Fruit fly (Drosophila melanogaster) whole organism, embryonic: ENCODE measurements around the gene CG32642.

Source experiments
- Awh ChIP-seq: fragments of 200-800 bp; sonication (Bioruptor generic); IDR thresholded peaks from 2 replicates; pipeline ENCODE4, ENCODE4 v1.3.6; 2022; ENCODE audit warnings: missing biosample characterization, missing genetic modification characterization
- CG1024 ChIP-seq: fragments of 200-800 bp; sonication (Bioruptor generic); IDR thresholded peaks from 2 replicates; pipeline ENCODE4 v1.3.6; 2022; ENCODE audit warnings: missing biosample characterization, missing genetic modification characterization
- CG15073 ChIP-seq: fragments of 200-800 bp; sonication (Bioruptor generic); optimal IDR thresholded peaks from 2 replicates; lab custom pipeline; 2016; ENCODE audit warnings: missing biosample characterization, missing genetic modification characterization
- CG15269 ChIP-seq: fragments of 200-800 bp; sonication (Bioruptor generic); optimal IDR thresholded peaks from 2 replicates; lab custom pipeline; 2018; ENCODE audit warnings: missing biosample characterization, mild to moderate bottlenecking, missing genetic modification characterization, moderate library complexity
- CG1529 ChIP-seq: fragments of 200-800 bp; sonication (Bioruptor generic); optimal IDR thresholded peaks from 3 replicates; lab custom pipeline; 2018; ENCODE audit warnings: missing biosample characterization, missing genetic modification characterization
- CG15601 ChIP-seq: fragments of 200-800 bp; sonication (Bioruptor generic); optimal IDR thresholded peaks from 3 replicates; lab custom pipeline; 2019; ENCODE audit warnings: missing biosample characterization, mild to moderate bottlenecking, missing genetic modification characterization, moderate library complexity
- CG17912 ChIP-seq: fragments of 200-800 bp; sonication (Bioruptor generic); optimal IDR thresholded peaks from 2 replicates; lab custom pipeline; 2018; ENCODE audit warnings: missing biosample characterization, mild to moderate bottlenecking, missing genetic modification characterization
- CG18262 ChIP-seq: fragments of 200-800 bp; optimal IDR thresholded peaks from 3 replicates; lab custom pipeline; 2019; ENCODE audit warnings: missing biosample characterization, mild to moderate bottlenecking, missing genetic modification characterization, moderate library complexity
- CG4730 ChIP-seq: fragments of 200-800 bp; sonication (Bioruptor generic); IDR thresholded peaks from 2 replicates; pipeline ENCODE4 v1.3.6; 2022; ENCODE audit warnings: missing biosample characterization, missing genetic modification characterization
- CG4854 ChIP-seq: fragments of 200-800 bp; sonication (Bioruptor generic); optimal IDR thresholded peaks from 2 replicates; lab custom pipeline; 2016; ENCODE audit warnings: missing biosample characterization, missing genetic modification characterization, inconsistent platforms
- CG6175 ChIP-seq: fragments of 200-800 bp; sonication (Bioruptor generic); IDR thresholded peaks from 3 replicates; pipeline ENCODE4 v1.3.6; 2022; ENCODE audit warnings: missing biosample characterization, missing genetic modification characterization
- CG7271 ChIP-seq: fragments of 200-800 bp; sonication (Bioruptor generic); optimal IDR thresholded peaks from 2 replicates; lab custom pipeline; 2018; ENCODE audit warnings: missing biosample characterization, mild to moderate bottlenecking, missing genetic modification characterization, moderate library complexity
- CG8478 ChIP-seq: fragments of >200 bp; optimal IDR thresholded peaks from 2 replicates; lab custom pipeline; 2018
- CG8924 ChIP-seq: fragments of 200-800 bp; optimal IDR thresholded peaks from 3 replicates; lab custom pipeline; 2019; ENCODE audit warnings: missing biosample characterization, mild to moderate bottlenecking, missing genetic modification characterization, moderate library complexity
- CG9797 ChIP-seq: fragments of 200-800 bp; sonication (Bioruptor generic); optimal IDR thresholded peaks from 3 replicates; lab custom pipeline; 2018; ENCODE audit warnings: missing biosample characterization, mild to moderate bottlenecking, missing genetic modification characterization
- Deaf1 ChIP-seq: fragments of 200-800 bp; optimal IDR thresholded peaks from 3 replicates; lab custom pipeline; 2019; ENCODE audit warnings: missing biosample characterization, mild to moderate bottlenecking, missing genetic modification characterization, moderate library complexity
- Dek ChIP-seq: fragments of 200-800 bp; sonication (Bioruptor generic); optimal IDR thresholded peaks from 3 replicates; lab custom pipeline; 2019; ENCODE audit warnings: missing biosample characterization, mild to moderate bottlenecking, missing genetic modification characterization, moderate library complexity
- Eip74EF ChIP-seq, 2 experiments: fragments of 200-800 bp in 1 of 2; fragments of >200 bp in 1 of 2; sonication (Bioruptor generic) in 1 of 2; optimal IDR thresholded peaks; 2 replicates each; lab custom pipeline; 2017 to 2019; ENCODE audit warnings: missing biosample characterization in 2 of 2, missing genetic modification characterization in 2 of 2, mild to moderate bottlenecking in 1 of 2, moderate library complexity in 1 of 2
- Elba2 ChIP-seq: fragments of 200-800 bp; sonication (Bioruptor generic); optimal IDR thresholded peaks from 3 replicates; lab custom pipeline; 2016; ENCODE audit warnings: missing biosample characterization, missing genetic modification characterization
- Ets65A ChIP-seq: fragments of 200-800 bp; sonication (Bioruptor generic); peaks from one replicate; lab custom pipeline; 2016; ENCODE audit warnings: missing biosample characterization, missing genetic modification characterization
- Hsf ChIP-seq: fragments of 200-800 bp; sonication (Bioruptor generic); optimal IDR thresholded peaks from 3 replicates; lab custom pipeline; 2016; ENCODE audit warnings: missing biosample characterization, missing genetic modification characterization
- Nf-YC ChIP-seq: fragments of 200-800 bp; optimal IDR thresholded peaks from 3 replicates; lab custom pipeline; 2019; ENCODE audit warnings: missing biosample characterization, mild to moderate bottlenecking, missing genetic modification characterization, moderate library complexity
- Oli ChIP-seq: fragments of 200-800 bp; sonication (Bioruptor generic); optimal IDR thresholded peaks from 2 replicates; lab custom pipeline; 2018; ENCODE audit warnings: missing biosample characterization, mild to moderate bottlenecking, missing genetic modification characterization, moderate library complexity
- Sin3A ChIP-seq: fragments of >200 bp; optimal IDR thresholded peaks from 2 replicates; lab custom pipeline; 2018
- abd-A ChIP-seq: fragments of 200-800 bp; sonication (Bioruptor generic); optimal IDR thresholded peaks from 3 replicates; lab custom pipeline; 2019; ENCODE audit warnings: missing biosample characterization, mild to moderate bottlenecking, missing genetic modification characterization, moderate library complexity
- ara ChIP-seq: fragments of 200-800 bp; sonication (Bioruptor generic); IDR thresholded peaks from 2 replicates; pipeline ENCODE4 v1.3.6; 2022; ENCODE audit warnings: missing biosample characterization, missing genetic modification characterization
- chif ChIP-seq, 2 experiments: fragments of 200-800 bp; sonication (Bioruptor generic); optimal IDR thresholded peaks; 3 replicates each; lab custom pipeline; 2016; ENCODE audit warnings: missing biosample characterization in 2 of 2, missing genetic modification characterization in 2 of 2
- dan ChIP-seq: fragments of 200-800 bp; sonication (Bioruptor generic); IDR thresholded peaks from 2 replicates; pipeline ENCODE4 v1.3.6; 2022; ENCODE audit warnings: missing biosample characterization, missing genetic modification characterization
- dm ChIP-seq: fragments of 200-800 bp; sonication (Bioruptor generic); optimal IDR thresholded peaks from 3 replicates; lab custom pipeline; 2016; ENCODE audit warnings: missing biosample characterization, missing genetic modification characterization
- emc ChIP-seq: fragments of 200-800 bp; sonication (Bioruptor generic); optimal IDR thresholded peaks from 2 replicates; lab custom pipeline; 2016; ENCODE audit warnings: missing biosample characterization, missing genetic modification characterization
- fd3F ChIP-seq: fragments of 200-800 bp; sonication (Bioruptor generic); optimal IDR thresholded peaks from 2 replicates; lab custom pipeline; 2018; ENCODE audit warnings: missing biosample characterization, mild to moderate bottlenecking, missing genetic modification characterization, moderate library complexity
- hb ChIP-seq: fragments of 200-800 bp; sonication (Bioruptor generic); IDR thresholded peaks from 3 replicates; pipeline ENCODE4 v1.3.6; 2022; ENCODE audit warnings: missing biosample characterization, missing genetic modification characterization; ENCODE audit not compliant: partially characterized antibody
- ind ChIP-seq: fragments of 200-800 bp; sonication (Bioruptor generic); optimal IDR thresholded peaks from 3 replicates; lab custom pipeline; 2016; ENCODE audit warnings: missing biosample characterization, missing genetic modification characterization
- klu ChIP-seq: fragments of 200-800 bp; sonication (Bioruptor generic); IDR thresholded peaks from 2 replicates; pipeline ENCODE4 v1.3.6; 2022; ENCODE audit warnings: missing biosample characterization, missing genetic modification characterization
- lilli ChIP-seq: fragments of 200-800 bp; sonication (Bioruptor generic); optimal IDR thresholded peaks from 3 replicates; lab custom pipeline; 2016; ENCODE audit warnings: missing biosample characterization, missing genetic modification characterization
- maf-S ChIP-seq: fragments of 200-800 bp; sonication (Bioruptor generic); optimal IDR thresholded peaks from 2 replicates; lab custom pipeline; 2016; ENCODE audit warnings: missing biosample characterization, missing genetic modification characterization
- nerfin-1 ChIP-seq: fragments of 200-800 bp; sonication (Bioruptor generic); optimal IDR thresholded peaks from 3 replicates; lab custom pipeline; 2019; ENCODE audit warnings: missing biosample characterization, mild to moderate bottlenecking, missing genetic modification characterization, moderate library complexity
- nmo ChIP-seq: fragments of 200-800 bp; sonication (Bioruptor generic); optimal IDR thresholded peaks from 2 replicates; lab custom pipeline; 2018; ENCODE audit warnings: missing biosample characterization, mild to moderate bottlenecking, missing genetic modification characterization, moderate library complexity
- pho ChIP-seq: fragments of 200-800 bp; sonication (Bioruptor generic); optimal IDR thresholded peaks from 2 replicates; lab custom pipeline; 2016; ENCODE audit warnings: missing biosample characterization, missing genetic modification characterization
- phol ChIP-seq: fragments of 200-800 bp; sonication (Bioruptor generic); optimal IDR thresholded peaks from 3 replicates; lab custom pipeline; 2018; ENCODE audit warnings: missing biosample characterization, mild to moderate bottlenecking, missing genetic modification characterization, moderate library complexity
- sc ChIP-seq, 3 experiments: fragments of >200 bp in 2 of 3; fragments of 200-800 bp in 1 of 3; sonication (Bioruptor generic) in 1 of 3; optimal IDR thresholded peaks; 2 replicates in 2 of 3; 3 replicates in 1 of 3; lab custom pipeline; 2017; ENCODE audit warnings: mild to moderate bottlenecking in 1 of 3, missing biosample characterization in 1 of 3, missing genetic modification characterization in 1 of 3, missing genetic modification reagents in 1 of 3
- sd ChIP-seq: fragments of 200-800 bp; sonication (Bioruptor generic); optimal IDR thresholded peaks from 3 replicates; lab custom pipeline; 2018; ENCODE audit warnings: missing biosample characterization, mild to moderate bottlenecking, missing genetic modification characterization, moderate library complexity
- seq ChIP-seq: fragments of 200-800 bp; sonication (Bioruptor generic); IDR thresholded peaks from 2 replicates; pipeline ENCODE4 v1.3.6; 2022; ENCODE audit warnings: missing biosample characterization, missing genetic modification characterization
- tap ChIP-seq: fragments of 200-800 bp; optimal IDR thresholded peaks from 3 replicates; lab custom pipeline; 2019; ENCODE audit warnings: missing biosample characterization, mild to moderate bottlenecking, missing genetic modification characterization, moderate library complexity
- tll ChIP-seq, 2 experiments: fragments of 200-800 bp in 1 of 2; fragments of >200 bp in 1 of 2; sonication (Bioruptor generic) in 1 of 2; optimal IDR thresholded peaks; 2 replicates each; lab custom pipeline; 2017 to 2019; ENCODE audit warnings: missing biosample characterization in 2 of 2, missing genetic modification characterization in 2 of 2, mild to moderate bottlenecking in 1 of 2, moderate library complexity in 1 of 2
- trem ChIP-seq: fragments of 200-800 bp; optimal IDR thresholded peaks from 3 replicates; lab custom pipeline; 2019; ENCODE audit warnings: missing biosample characterization, mild to moderate bottlenecking, missing genetic modification characterization, moderate library complexity
- twi ChIP-seq: fragments of 200-800 bp; optimal IDR thresholded peaks from 2 replicates; lab custom pipeline; 2019; ENCODE audit warnings: missing biosample characterization, mild to moderate bottlenecking, missing genetic modification characterization, moderate library complexity
- unc-4 ChIP-seq: fragments of 200-800 bp; sonication (Bioruptor generic); IDR thresholded peaks from 2 replicates; pipeline ENCODE4 v1.3.6; 2022; ENCODE audit warnings: missing biosample characterization, missing genetic modification characterization; ENCODE audit not compliant: partially characterized antibody
- wek ChIP-seq: fragments of 200-800 bp; sonication (Bioruptor generic); optimal IDR thresholded peaks from 3 replicates; lab custom pipeline; 2018; ENCODE audit warnings: missing biosample characterization, mild to moderate bottlenecking, missing genetic modification characterization, moderate library complexity
- z ChIP-seq: fragments of 200-800 bp; sonication (Bioruptor generic); IDR thresholded peaks from 3 replicates; pipeline ENCODE4 v1.3.6; 2022; ENCODE audit warnings: missing biosample characterization, missing genetic modification characterization

Gene CG32642

DNA sequence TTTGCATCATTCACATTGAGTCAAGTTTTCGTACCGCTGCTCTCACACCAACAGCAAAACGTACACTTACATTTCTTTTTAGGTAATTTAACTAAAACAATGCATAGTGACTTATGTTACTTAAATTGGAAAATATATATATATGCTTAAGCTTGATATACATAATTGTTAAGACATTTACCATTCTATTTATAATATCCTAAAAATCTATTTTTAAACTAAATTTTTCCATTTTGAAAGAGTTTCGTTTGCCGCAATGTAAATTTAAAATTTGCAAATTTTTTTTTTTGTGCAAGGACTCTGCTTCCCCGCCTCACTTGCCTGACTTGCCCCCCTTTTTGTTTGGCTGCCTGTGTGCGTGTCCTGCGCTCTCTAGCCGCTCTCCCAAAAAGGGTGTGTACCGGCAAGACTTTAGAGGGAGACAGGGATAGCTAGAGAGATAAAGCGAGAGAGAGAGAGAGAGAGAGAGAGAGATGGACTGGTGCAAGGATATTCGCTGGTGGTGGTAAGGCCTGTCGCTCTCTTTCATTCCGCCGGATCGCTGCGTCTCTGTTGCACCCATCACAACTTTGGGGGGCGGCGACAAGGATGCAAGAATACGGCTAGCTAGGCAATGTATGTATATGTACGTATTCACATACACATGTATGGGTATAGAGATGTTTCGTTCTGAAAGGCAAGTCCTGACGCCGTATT lies 21.0 kb upstream of the CG32642 start (continued):
- peak; percentile 57 for TF ChIP-seq nmo (GFP tag; lab: Kevin White, UChicago)
- no peak for TF ChIP-seq chif (GFP tag; optimal IDR thresholded peaks at IDR 0.05; lab: Kevin White, UChicago)
- no peak for TF ChIP-seq tap (tag; lab: Kevin White, UChicago)
- TF ChIP-seq phol (tag; lab: Kevin White, UChicago): peak; percentile 47
- TF ChIP-seq Oli (tag; lab: Kevin White, UChicago): peak; percentile 53
- TF ChIP-seq z: no peak
- TF ChIP-seq CG1024 (GFP tag; lab: Robert Waterston, UW): no peak
- TF ChIP-seq nerfin-1 (tag; lab: Kevin White, UChicago): peak; percentile 72
- TF ChIP-seq tll (GFP tag; optimal IDR thresholded peaks at IDR 0.05; lab: Kevin White, UChicago): peak in 1 of 2 experiments; percentile 47
- TF ChIP-seq dan (GFP tag; lab: Robert Waterston, UW): no peak
- peak in 1 of 2 experiments; percentile 12 for TF ChIP-seq Eip74EF (GFP tag; optimal IDR thresholded peaks at IDR 0.05; lab: Kevin White, UChicago)
- TF ChIP-seq seq (GFP tag; lab: Robert Waterston, UW): peak; percentile 80; the same call in 1 of the 2 replicates
- peak; percentile 67 for TF ChIP-seq CG18262
- TF ChIP-seq sc (optimal IDR thresholded peaks at IDR 0.05; lab: Kevin White, UChicago): no peak
- no peak for TF ChIP-seq sc (GFP tag; optimal IDR thresholded peaks at IDR 0.05; lab: Kevin White, UChicago)
- no peak for TF ChIP-seq CG17912
- no peak for TF ChIP-seq lilli
- TF ChIP-seq fd3F (GFP tag; lab: Kevin White, UChicago): no peak
- peak; percentile 61 for TF ChIP-seq CG15269 (tag; lab: Kevin White, UChicago)
- no peak for TF ChIP-seq ara
- no peak for TF ChIP-seq CG7271
- no peak for TF ChIP-seq twi (tag; lab: Kevin White, UChicago)
- TF ChIP-seq maf-S (GFP tag; lab: Kevin White, UChicago): no peak
- peak; percentile 48 for TF ChIP-seq Deaf1 (tag; lab: Kevin White, UChicago)
- TF ChIP-seq sd: peak; percentile 13
- TF ChIP-seq Hsf: no peak
- peak; percentile 61 for TF ChIP-seq Nf-YC (tag; lab: Kevin White, UChicago)
- TF ChIP-seq emc (GFP tag; lab: Kevin White, UChicago): no peak
- TF ChIP-seq CG6175 (GFP tag; lab: Robert Waterston, UW): no peak
- TF ChIP-seq dm (GFP tag; lab: Kevin White, UChicago): no peak
- TF ChIP-seq Dek (tag; lab: Kevin White, UChicago): peak; percentile 28
- TF ChIP-seq abd-A (tag; lab: Kevin White, UChicago): peak; percentile 49
- TF ChIP-seq CG8478 (lab: Kevin White, UChicago): no peak
- TF ChIP-seq Sin3A: no peak
- TF ChIP-seq trem (tag; lab: Kevin White, UChicago): no peak
- TF ChIP-seq CG4854 (GFP tag; lab: Kevin White, UChicago): no peak
- no peak for TF ChIP-seq CG9797 (GFP tag; lab: Kevin White, UChicago)
- no peak for TF ChIP-seq Ets65A (GFP tag; lab: Kevin White, UChicago)
- no peak for TF ChIP-seq pho (GFP tag; lab: Kevin White, UChicago)
- no peak for TF ChIP-seq hb (GFP tag; lab: Robert Waterston, UW)
- no peak for TF ChIP-seq wek
- TF ChIP-seq Awh (GFP tag; lab: Robert Waterston, UW): 0 out of 2 replicates have a peak, but pooled peaks have one; percentile 15
- TF ChIP-seq CG8924 (tag; lab: Kevin White, UChicago): peak; percentile 59
- TF ChIP-seq CG4730 (GFP tag; lab: Robert Waterston, UW): no peak
- no peak for TF ChIP-seq CG1529 (GFP tag; lab: Kevin White, UChicago)
- 0 out of 2 replicates have a peak, but pooled peaks have one; percentile 17 for TF ChIP-seq klu (GFP tag; lab: Robert Waterston, UW)
- no peak for TF ChIP-seq ind
- no peak for TF ChIP-seq unc-4
- TF ChIP-seq Elba2 (GFP tag; lab: Kevin White, UChicago): no peak
- TF ChIP-seq CG15073 (GFP tag; lab: Kevin White, UChicago): no peak
- TF ChIP-seq CG15601 (tag; lab: Kevin White, UChicago): no peak
